Worm (Caenorhabditis elegans): Measurements from ENCODE around the gene C16C8.19.

Gene C16C8.19

DNA sequence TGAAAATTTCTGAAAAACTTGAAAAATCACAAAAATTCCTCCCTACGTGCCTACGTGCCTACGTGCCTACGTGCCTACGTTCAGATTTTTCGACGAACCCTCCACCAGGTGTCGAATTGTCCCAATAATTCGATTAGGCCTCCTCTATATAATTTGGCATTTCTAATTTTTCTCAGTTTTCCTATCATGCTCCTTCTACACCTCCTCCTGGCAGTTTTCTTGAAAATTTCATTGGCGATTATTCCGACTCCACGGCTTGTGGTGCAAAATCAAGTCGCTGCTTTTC lies 17.7 kb upstream of the C16C8.19 start, which contains the start of gene C16C8.17:
TSS of gene C16C8.17 (plus strand) at position 187 of the 286 bp plus-strand sequence.
- TF ChIP-seq skn-1 (tag; optimal IDR thresholded peaks at IDR 0.05) (no peak), fkh-2 (tag; optimal IDR thresholded peaks at IDR 0.05) (no peak), unc-39 (tag; optimal IDR thresholded peaks at IDR 0.05) (no peak), fkh-10 (GFP tag; optimal IDR thresholded peaks at IDR 0.05) (no peak), nhr-67 (tag; optimal IDR thresholded peaks at IDR 0.05) (no peak), ceh-16 (tag; optimal IDR thresholded peaks at IDR 0.05) (no peak), egl-27 (tag; optimal IDR thresholded peaks at IDR 0.05) (no peak), fos-1 (tag; optimal IDR thresholded peaks at IDR 0.05) (no peak), nhr-23 (tag; optimal IDR thresholded peaks at IDR 0.05) (no peak), tbx-2 (tag; optimal IDR thresholded peaks at IDR 0.05) (no peak), egl-5 (tag; optimal IDR thresholded peaks at IDR 0.05) (no peak)

DNA sequence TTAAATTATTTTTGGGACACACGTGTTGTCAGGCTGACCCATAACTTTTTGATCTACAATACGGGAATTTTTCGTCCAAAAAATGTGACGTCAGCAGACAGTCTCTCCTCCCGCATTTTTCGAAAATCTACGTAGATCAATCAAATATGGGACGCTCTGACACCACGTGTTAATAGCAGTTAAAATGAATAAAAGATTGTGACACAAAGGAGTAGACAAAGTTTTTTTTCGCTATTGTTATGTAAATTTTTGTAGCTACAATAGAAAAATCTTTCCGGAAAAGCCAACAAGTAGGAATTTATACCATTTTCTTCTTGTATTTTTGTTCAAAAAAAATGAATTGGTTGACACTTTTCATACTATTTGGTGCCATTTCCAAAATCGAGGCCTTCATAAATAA lies 16.9 kb upstream of the C16C8.19 start, which contains the start of gene C16C8.27:
TSS of gene C16C8.27 (plus strand) at position 301 of the 400 bp plus-strand sequence.
- TF ChIP-seq ceh-28 (tag; optimal IDR thresholded peaks at IDR 0.05) (no peak), ceh-16 (tag; optimal IDR thresholded peaks at IDR 0.05) (no peak), unc-62 (GFP tag; optimal IDR thresholded peaks at IDR 0.05) (no peak), nhr-77 (tag; optimal IDR thresholded peaks at IDR 0.05) (no peak), R02D3.7 (tag; optimal IDR thresholded peaks at IDR 0.05) (no peak), lsy-12 (tag; optimal IDR thresholded peaks at IDR 0.05) (no peak), elt-2 (tag; optimal IDR thresholded peaks at IDR 0.05) (no peak), tbx-2 (tag; optimal IDR thresholded peaks at IDR 0.05) (no peak), nhr-67 (tag; optimal IDR thresholded peaks at IDR 0.05) (no peak), hmg-11 (tag; optimal IDR thresholded peaks at IDR 0.05) (no peak), fkh-2 (tag; optimal IDR thresholded peaks at IDR 0.05) (no peak), ztf-4 (tag; optimal IDR thresholded peaks at IDR 0.05) (no peak), zag-1 (tag; optimal IDR thresholded peaks at IDR 0.05) (no peak), fkh-10 (GFP tag; optimal IDR thresholded peaks at IDR 0.05) (no peak), ceh-9 (tag; optimal IDR thresholded peaks at IDR 0.05) (no peak)

DNA sequence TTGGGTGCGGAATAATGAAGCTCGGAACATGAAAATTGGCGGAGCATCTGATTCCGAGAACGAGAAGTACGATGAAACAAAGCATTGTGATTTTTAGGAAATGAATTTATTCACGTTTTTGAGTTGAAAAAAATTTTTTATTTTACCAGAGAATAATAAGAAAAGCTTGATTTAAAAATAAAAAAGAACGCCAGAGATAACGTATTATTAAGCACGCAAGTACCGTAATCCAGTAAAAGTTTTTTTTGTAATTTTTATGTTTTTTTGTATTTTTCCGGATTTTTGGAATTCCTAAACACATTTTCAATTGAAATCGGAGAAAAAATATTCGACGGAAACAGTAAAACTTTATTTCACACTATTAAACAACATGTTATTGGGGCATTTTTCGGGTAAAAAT lies 15.1 kb upstream of the C16C8.19 start, which contains the start of gene C16C8.22:
TSS of gene C16C8.22 (minus strand) at position 101 of the 400 bp plus-strand sequence.
- TF ChIP-seq ZK546.5 (tag; optimal IDR thresholded peaks at IDR 0.05), result no peak
- no peak for TF ChIP-seq elt-2 (tag; optimal IDR thresholded peaks at IDR 0.05)
- no peak for TF ChIP-seq lin-15B (tag; optimal IDR thresholded peaks at IDR 0.05)
- no peak for TF ChIP-seq skn-1 (tag; optimal IDR thresholded peaks at IDR 0.05)
- no peak for TF ChIP-seq ztf-4 (tag; optimal IDR thresholded peaks at IDR 0.05)
- TF ChIP-seq fkh-10 (GFP tag; optimal IDR thresholded peaks at IDR 0.05), result no peak
- no peak for TF ChIP-seq lsy-12 (tag; optimal IDR thresholded peaks at IDR 0.05)
- no peak for TF ChIP-seq nfya-1 (tag; optimal IDR thresholded peaks at IDR 0.05; ENCODE audit: insufficient read depth)
- TF ChIP-seq sea-2 (GFP tag; optimal IDR thresholded peaks at IDR 0.05), result no peak
- TF ChIP-seq unc-62 (GFP tag; optimal IDR thresholded peaks at IDR 0.05), result no peak
- TF ChIP-seq jun-1 (tag; optimal IDR thresholded peaks at IDR 0.05), result no peak
- no peak for TF ChIP-seq tbx-2 (tag; optimal IDR thresholded peaks at IDR 0.05)
- no peak for TF ChIP-seq ceh-9 (tag; optimal IDR thresholded peaks at IDR 0.05)
- TF ChIP-seq nhr-237 (tag; optimal IDR thresholded peaks at IDR 0.05), result no peak

DNA sequence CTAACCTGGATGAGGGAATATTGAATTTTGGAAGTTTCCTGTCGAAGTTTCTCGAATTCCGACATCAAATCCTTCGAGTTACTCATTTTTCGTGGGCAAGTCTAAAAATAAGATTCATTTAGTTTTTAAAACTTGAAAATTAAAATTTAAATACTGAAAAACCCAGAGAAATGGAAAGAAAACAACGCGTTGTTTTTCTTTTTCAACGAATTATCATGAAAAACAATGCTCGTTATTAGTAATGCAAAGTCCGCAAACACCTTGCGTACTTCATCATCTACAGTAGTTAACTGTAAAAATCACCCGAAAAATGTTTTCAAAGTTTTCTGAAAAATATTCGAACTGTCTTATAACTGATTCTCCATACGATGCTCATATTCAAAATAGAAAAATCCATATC lies 14.0 kb upstream of the C16C8.19 start, which contains the start of gene C16C8.4:
TSS of gene C16C8.4 (minus strand) at position 101 of the 400 bp plus-strand sequence.
- no peak for TF ChIP-seq unc-39 (tag; optimal IDR thresholded peaks at IDR 0.05)
- no peak for TF ChIP-seq ceh-9 (tag; optimal IDR thresholded peaks at IDR 0.05)
- no peak for TF ChIP-seq nhr-43 (tag; optimal IDR thresholded peaks at IDR 0.05; ENCODE audit: poor library complexity, severe bottlenecking)
- no peak for TF ChIP-seq nhr-11 (tag; optimal IDR thresholded peaks at IDR 0.05)
- no peak for TF ChIP-seq ceh-82 (tag; optimal IDR thresholded peaks at IDR 0.05)
- no peak for TF ChIP-seq sea-2 (GFP tag; optimal IDR thresholded peaks at IDR 0.05)
- TF ChIP-seq nhr-12 (tag; optimal IDR thresholded peaks at IDR 0.05), result no peak
- TF ChIP-seq nhr-23 (tag; optimal IDR thresholded peaks at IDR 0.05), result no peak
- TF ChIP-seq mml-1 (tag; optimal IDR thresholded peaks at IDR 0.05), result no peak
- no peak for TF ChIP-seq nhr-237 (tag; optimal IDR thresholded peaks at IDR 0.05)
- TF ChIP-seq eor-1 (tag; optimal IDR thresholded peaks at IDR 0.05), result no peak
- TF ChIP-seq nhr-76 (tag; optimal IDR thresholded peaks at IDR 0.05), result no peak
- no peak for TF ChIP-seq ceh-16 (tag; optimal IDR thresholded peaks at IDR 0.05)
- no peak for TF ChIP-seq ztf-4 (tag; optimal IDR thresholded peaks at IDR 0.05)
- no peak for TF ChIP-seq jun-1 (tag; optimal IDR thresholded peaks at IDR 0.05)
- no peak for TF ChIP-seq ZK546.5 (tag; optimal IDR thresholded peaks at IDR 0.05)
